Worm (Caenorhabditis elegans) whole organism, L2 larva: ENCODE results near the gene C05E11.2.
A peak's percentile ranks its signal among the peaks of the same experiment; 100 is the strongest.

Experiments used
- C34F6.9 ChIP-seq: fragments of 150-350 bp; optimal IDR thresholded peaks from 2 replicates; lab custom pipeline; 2014; ENCODE audit warnings: missing biosample characterization, missing genetic modification characterization
- F13H6.1 ChIP-seq: sonication (generic microtip); optimal IDR thresholded peaks from 2 replicates; lab custom pipeline; 2016; ENCODE audit warnings: missing genetic modification characterization, missing compliant biosample characterization
- R02D3.7 ChIP-seq: fragments of 150-350 bp; optimal IDR thresholded peaks from 2 replicates; lab custom pipeline; 2014; ENCODE audit warnings: missing biosample characterization, missing genetic modification characterization
- aly-2 ChIP-seq: fragments of 150-350 bp; optimal IDR thresholded peaks from 2 replicates; lab custom pipeline; 2014; ENCODE audit warnings: missing biosample characterization, missing genetic modification characterization
- ama-1 ChIP-seq: fragments of 150-350 bp; optimal IDR thresholded peaks from 2 replicates; lab custom pipeline; 2018; ENCODE audit warnings: inconsistent platforms
- ceh-82 ChIP-seq: fragments of 150-350 bp; optimal IDR thresholded peaks from 2 replicates; lab custom pipeline; 2014; ENCODE audit warnings: missing biosample characterization, missing genetic modification characterization
- crh-2 ChIP-seq: sonication (generic microtip); optimal IDR thresholded peaks from 2 replicates; lab custom pipeline; 2017; ENCODE audit warnings: missing biosample characterization, missing genetic modification characterization
- elt-3 ChIP-seq: sonication (generic microtip); optimal IDR thresholded peaks from 2 replicates; lab custom pipeline; 2017; ENCODE audit warnings: missing biosample characterization, missing genetic modification characterization
- fos-1 ChIP-seq: fragments of 150-350 bp; optimal IDR thresholded peaks from 2 replicates; lab custom pipeline; 2014; ENCODE audit warnings: missing biosample characterization, missing genetic modification characterization
- gmeb-1 ChIP-seq: fragments of 150-350 bp; optimal IDR thresholded peaks from 2 replicates; lab custom pipeline; 2014; ENCODE audit warnings: missing biosample characterization, missing genetic modification characterization
- lin-11 ChIP-seq: fragments of 150-350 bp; sonication (generic microtip); optimal IDR thresholded peaks from 2 replicates; lab custom pipeline; 2014; ENCODE audit warnings: missing biosample characterization, missing genetic modification characterization, inconsistent platforms, mixed read lengths
- lin-13 ChIP-seq: fragments of 150-350 bp; optimal IDR thresholded peaks from 2 replicates; lab custom pipeline; 2014; ENCODE audit warnings: missing biosample characterization, missing genetic modification reagents, missing genetic modification characterization
- lin-39 ChIP-seq: fragments of 150-350 bp; optimal IDR thresholded peaks from 2 replicates; lab custom pipeline; 2014; ENCODE audit warnings: missing biosample characterization, missing genetic modification reagents, missing genetic modification characterization
- lsy-2 ChIP-seq, 2 experiments: fragments of 150-350 bp in 1 of 2; sonication (generic microtip) in 1 of 2; optimal IDR thresholded peaks; 2 replicates each; lab custom pipeline; 2014 to 2017; ENCODE audit warnings: missing biosample characterization in 2 of 2, missing genetic modification characterization in 2 of 2
- mdl-1 ChIP-seq, 2 experiments: fragments of 150-350 bp in 1 of 2; sonication (generic microtip) in 1 of 2; optimal IDR thresholded peaks; 2 replicates each; lab custom pipeline; 2017; ENCODE audit warnings: missing biosample characterization in 2 of 2, missing genetic modification characterization in 2 of 2
- nhr-11 ChIP-seq: fragments of 150-350 bp; optimal IDR thresholded peaks from 2 replicates; lab custom pipeline; 2014; ENCODE audit warnings: missing biosample characterization, missing genetic modification characterization
- nhr-12 ChIP-seq: fragments of 150-350 bp; optimal IDR thresholded peaks from 2 replicates; lab custom pipeline; 2014; ENCODE audit warnings: missing biosample characterization, missing genetic modification characterization
- nhr-129 ChIP-seq: fragments of 150-350 bp; optimal IDR thresholded peaks from 2 replicates; lab custom pipeline; 2014; ENCODE audit warnings: missing biosample characterization, missing genetic modification characterization
- nhr-23 ChIP-seq: fragments of 150-350 bp; optimal IDR thresholded peaks from 2 replicates; lab custom pipeline; 2014; ENCODE audit warnings: missing biosample characterization, missing genetic modification reagents, missing genetic modification characterization
- nhr-237 ChIP-seq: fragments of 150-350 bp; optimal IDR thresholded peaks from 2 replicates; lab custom pipeline; 2014; ENCODE audit warnings: missing biosample characterization, missing genetic modification characterization
- nhr-25 ChIP-seq: fragments of 150-350 bp; sonication (generic microtip); optimal IDR thresholded peaks from 3 replicates; lab custom pipeline; 2014; ENCODE audit warnings: missing biosample characterization, missing genetic modification characterization
- nhr-6 ChIP-seq: fragments of 150-350 bp; optimal IDR thresholded peaks from 2 replicates; lab custom pipeline; 2014; ENCODE audit warnings: missing biosample characterization, missing genetic modification characterization
- nhr-77 ChIP-seq: fragments of 150-350 bp; optimal IDR thresholded peaks from 2 replicates; lab custom pipeline; 2014; ENCODE audit warnings: missing biosample characterization, missing genetic modification characterization
- peb-1 ChIP-seq: fragments of 150-350 bp; optimal IDR thresholded peaks from 2 replicates; lab custom pipeline; 2014; ENCODE audit warnings: missing biosample characterization, missing genetic modification characterization
- sem-4 ChIP-seq: fragments of 150-350 bp; optimal IDR thresholded peaks from 2 replicates; lab custom pipeline; 2014; ENCODE audit warnings: missing biosample characterization, missing genetic modification reagents, missing genetic modification characterization
- skn-1 ChIP-seq: sonication (generic microtip); optimal IDR thresholded peaks from 2 replicates; lab custom pipeline; 2017; ENCODE audit warnings: missing biosample characterization, missing genetic modification characterization
- sma-3 ChIP-seq: sonication (generic microtip); optimal IDR thresholded peaks from 2 replicates; lab custom pipeline; 2016; ENCODE audit warnings: missing genetic modification reagents, missing genetic modification characterization, missing compliant biosample characterization
- sma-9 ChIP-seq, 2 experiments: fragments of 150-350 bp in 1 of 2; sonication (generic microtip) in 1 of 2; optimal IDR thresholded peaks; 2 replicates each; lab custom pipeline; 2014 to 2016; ENCODE audit warnings: missing genetic modification characterization in 2 of 2, mild to moderate bottlenecking in 1 of 2, missing biosample characterization in 1 of 2, missing compliant biosample characterization in 1 of 2, missing genetic modification reagents in 1 of 2, moderate library complexity in 1 of 2
- unc-39 ChIP-seq: fragments of 150-350 bp; optimal IDR thresholded peaks from 2 replicates; lab custom pipeline; 2014; ENCODE audit warnings: missing biosample characterization, missing genetic modification characterization
- unc-55 ChIP-seq: fragments of 150-350 bp; sonication (generic microtip); optimal IDR thresholded peaks from 3 replicates; lab custom pipeline; 2014; ENCODE audit warnings: missing biosample characterization, missing genetic modification reagents, missing genetic modification characterization
- unc-62 ChIP-seq: fragments of 150-350 bp; optimal IDR thresholded peaks from 2 replicates; lab custom pipeline; 2014; ENCODE audit warnings: missing biosample characterization, missing genetic modification reagents, missing genetic modification characterization
- zag-1 ChIP-seq: fragments of 150-350 bp; optimal IDR thresholded peaks from 2 replicates; lab custom pipeline; 2014; ENCODE audit warnings: missing biosample characterization, missing genetic modification characterization
- ztf-11 ChIP-seq: sonication (generic microtip); optimal IDR thresholded peaks from 2 replicates; lab custom pipeline; 2017; ENCODE audit warnings: missing biosample characterization, missing genetic modification characterization
- ztf-4 ChIP-seq: fragments of 150-350 bp; optimal IDR thresholded peaks from 2 replicates; lab custom pipeline; 2014; ENCODE audit warnings: missing biosample characterization, missing genetic modification characterization

The C05E11.2 gene

ce11 chrX:4626891-4627290 is 40.2 kb downstream of the C05E11.2 start:
- no peak for TF ChIP-seq nhr-25 (tag; lab: Kevin White, UChicago)
- no peak for TF ChIP-seq elt-3 (tag; lab: Kevin White, UChicago)
- TF ChIP-seq unc-62 (GFP tag; lab: Kevin White, UChicago) = no peak
- TF ChIP-seq ama-1 = no peak
- TF ChIP-seq nhr-11 (tag; lab: Kevin White, UChicago) = no peak
- no peak for TF ChIP-seq F13H6.1
- no peak for TF ChIP-seq lin-13 (GFP tag; lab: Kevin White, UChicago)
- no peak for TF ChIP-seq ztf-11 (tag; lab: Kevin White, UChicago)
- TF ChIP-seq nhr-6 (tag; lab: Kevin White, UChicago) = no peak
- no peak for TF ChIP-seq lin-11 (tag; lab: Kevin White, UChicago)
- TF ChIP-seq aly-2 (tag; lab: Kevin White, UChicago) = no peak
- TF ChIP-seq lsy-2 (tag; optimal IDR thresholded peaks at IDR 0.05; lab: Kevin White, UChicago) = no peak
- TF ChIP-seq nhr-12 (tag; lab: Kevin White, UChicago) = no peak
- no peak for TF ChIP-seq peb-1 (tag; lab: Kevin White, UChicago)
- no peak for TF ChIP-seq gmeb-1 (tag; lab: Kevin White, UChicago)
- no peak for TF ChIP-seq C34F6.9 (tag; lab: Kevin White, UChicago)
- no peak for TF ChIP-seq nhr-77 (tag; lab: Kevin White, UChicago)
- TF ChIP-seq nhr-23 = no peak
- TF ChIP-seq R02D3.7 (tag; lab: Kevin White, UChicago) = no peak

DNA sequence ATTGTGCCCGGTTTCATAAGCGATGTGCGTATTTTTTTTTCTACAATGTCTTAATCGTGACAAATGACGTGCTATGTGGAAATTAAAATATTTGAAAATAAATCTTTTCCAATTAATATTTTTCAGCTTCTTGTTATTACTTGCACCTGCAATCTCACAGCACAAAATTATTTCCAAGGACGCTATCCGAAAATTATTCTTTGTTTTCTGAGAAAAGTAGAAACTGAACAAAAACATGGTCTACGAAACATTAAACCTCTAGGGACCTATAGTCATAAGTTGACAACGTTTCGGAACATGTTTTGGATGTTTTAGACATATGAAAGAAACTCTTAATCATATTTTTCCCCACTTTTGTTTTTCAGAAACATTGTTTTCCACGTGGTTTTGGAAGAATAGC is 41.6 kb downstream of the C05E11.2 start:
- TF ChIP-seq sma-9 (GFP tag; optimal IDR thresholded peaks at IDR 0.05; lab: Kevin White, UChicago) = no peak
- no peak for TF ChIP-seq sma-9 (tag; optimal IDR thresholded peaks at IDR 0.05; lab: Kevin White, UChicago)
- TF ChIP-seq mdl-1 (tag; optimal IDR thresholded peaks at IDR 0.05; lab: Kevin White, UChicago) = no peak
- no peak for TF ChIP-seq skn-1 (tag; lab: Kevin White, UChicago)
- no peak for TF ChIP-seq zag-1
- TF ChIP-seq nhr-11 (tag; lab: Kevin White, UChicago) = no peak
- TF ChIP-seq ztf-11 (tag; lab: Kevin White, UChicago) = no peak
- TF ChIP-seq nhr-129 (tag; lab: Kevin White, UChicago) = no peak
- TF ChIP-seq gmeb-1 (tag; lab: Kevin White, UChicago) = no peak
- no peak for TF ChIP-seq sem-4 (tag; lab: Kevin White, UChicago)
- TF ChIP-seq nhr-237 = no peak
- no peak for TF ChIP-seq elt-3 (tag; lab: Kevin White, UChicago)

- no peak for TF ChIP-seq ztf-4 (tag; lab: Kevin White, UChicago)
- TF ChIP-seq crh-2 = peak; percentile 2
- TF ChIP-seq C34F6.9 (tag; lab: Kevin White, UChicago) = peak; percentile 23
Measured at ce11 chrX:4628817-4629575, 42.3 kb downstream of the C05E11.2 start.

DNA sequence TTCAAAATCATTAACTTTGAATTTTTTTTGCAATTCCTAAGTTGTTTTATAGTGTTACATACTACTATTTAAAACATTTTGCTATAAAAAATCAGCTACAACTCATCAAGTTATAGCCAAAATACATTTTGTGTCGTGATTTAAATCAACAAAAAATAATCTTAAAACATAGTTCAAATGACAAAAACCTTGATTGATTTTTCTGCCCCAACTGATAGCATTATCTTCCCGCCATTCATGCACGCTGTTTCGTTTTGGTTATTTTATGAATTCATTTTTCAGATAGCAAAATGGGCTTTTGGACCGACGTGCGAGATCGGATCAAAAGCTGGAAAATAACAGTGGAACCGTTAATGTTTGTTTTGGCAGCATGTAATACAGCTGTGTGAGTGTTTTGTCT is 45.4 kb downstream of the C05E11.2 start, which contains the start of gene slcr-46.1:
slcr-46.1 (plus strand) TSS at position 274 of the 400 bp plus-strand sequence.
- no peak for TF ChIP-seq sma-3
- no peak for TF ChIP-seq ceh-82
- peak; percentile 68 for TF ChIP-seq fos-1 (tag; lab: Kevin White, UChicago)
- no peak for TF ChIP-seq ztf-11 (tag; lab: Kevin White, UChicago)
- no peak for TF ChIP-seq nhr-25 (tag; lab: Kevin White, UChicago)
- TF ChIP-seq nhr-6 (tag; lab: Kevin White, UChicago) = no peak
- no peak for TF ChIP-seq skn-1 (tag; lab: Kevin White, UChicago)
- TF ChIP-seq, all 48 proteins: peak for 1

ce11 chrX:4635643-4636042 is 48.9 kb downstream of the C05E11.2 start:
- TF ChIP-seq lsy-2 (tag; optimal IDR thresholded peaks at IDR 0.05; lab: Kevin White, UChicago) (peak; percentile 28 to 54), F13H6.1 (peak; percentile 64), unc-39 (tag; lab: Kevin White, UChicago) (no peak), unc-55 (GFP tag; lab: Kevin White, UChicago) (peak; percentile 43), C34F6.9 (tag; lab: Kevin White, UChicago) (peak; percentile 68), lin-13 (GFP tag; lab: Kevin White, UChicago) (peak; percentile 16), lin-11 (tag; lab: Kevin White, UChicago) (peak; percentile 43), lin-39 (tag; lab: Kevin White, UChicago) (no peak), mdl-1 (tag; optimal IDR thresholded peaks at IDR 0.05; lab: Kevin White, UChicago) (peak in 1 of 2 experiments; percentile 55), nhr-6 (tag; lab: Kevin White, UChicago) (no peak), sma-9 (GFP tag; optimal IDR thresholded peaks at IDR 0.05; lab: Kevin White, UChicago) (peak; percentile 66), sma-9 (tag; optimal IDR thresholded peaks at IDR 0.05; lab: Kevin White, UChicago) (no peak), nhr-129 (tag; lab: Kevin White, UChicago) (peak; percentile 57)
